Worm (Caenorhabditis elegans): ENCODE measurements around the gene Y97E10AR.2.
A peak's percentile ranks its signal among the peaks of the same experiment; 100 is the strongest.

- TF ChIP-seq nhr-237 (tag; optimal IDR thresholded peaks at IDR 0.05) (no peak), lin-39 (tag; optimal IDR thresholded peaks at IDR 0.05) (no peak), ztf-11 (tag; optimal IDR thresholded peaks at IDR 0.05) (no peak), nhr-11 (tag; optimal IDR thresholded peaks at IDR 0.05) (no peak), elt-1 (tag; optimal IDR thresholded peaks at IDR 0.05) (no peak), snpc-4 (tag; optimal IDR thresholded peaks at IDR 0.05) (peak; percentile 61), ama-1 (optimal IDR thresholded peaks at IDR 0.05) (peak; percentile 7), nhr-12 (tag; optimal IDR thresholded peaks at IDR 0.05) (no peak), daf-12 (tag; optimal IDR thresholded peaks at IDR 0.05) (no peak)
Observed at ce11 chrV:8013901-8014388, 18.0 kb downstream of the Y97E10AR.2 start, which contains the start of gene Y97E10AR.6.
